Fruit fly (Drosophila melanogaster) whole organism, adult: ENCODE measurements around the gene porin.

ENCODE experiments used
- CG33017 ChIP-seq: fragments of 200-800 bp; sonication (Bioruptor generic); optimal IDR thresholded peaks from 2 replicates; lab custom pipeline; 2018; ENCODE audit warnings: missing biosample characterization, mild to moderate bottlenecking, missing genetic modification characterization, moderate library complexity
- bab1 ChIP-seq: fragments of 200-800 bp; sonication (Bioruptor generic); optimal IDR thresholded peaks from 3 replicates; lab custom pipeline; 2019; ENCODE audit warnings: missing biosample characterization, mild to moderate bottlenecking, missing genetic modification characterization, moderate library complexity
- kay ChIP-seq: fragments of 200-800 bp; sonication (Bioruptor generic); peaks from one replicate; lab custom pipeline; 2016; ENCODE audit warnings: missing biosample characterization, missing genetic modification characterization, borderline replicate concordance
- toe ChIP-seq: fragments of 200-800 bp; sonication (Bioruptor generic); optimal IDR thresholded peaks from 2 replicates; lab custom pipeline; 2016; ENCODE audit warnings: missing biosample characterization, missing genetic modification characterization

DNA sequence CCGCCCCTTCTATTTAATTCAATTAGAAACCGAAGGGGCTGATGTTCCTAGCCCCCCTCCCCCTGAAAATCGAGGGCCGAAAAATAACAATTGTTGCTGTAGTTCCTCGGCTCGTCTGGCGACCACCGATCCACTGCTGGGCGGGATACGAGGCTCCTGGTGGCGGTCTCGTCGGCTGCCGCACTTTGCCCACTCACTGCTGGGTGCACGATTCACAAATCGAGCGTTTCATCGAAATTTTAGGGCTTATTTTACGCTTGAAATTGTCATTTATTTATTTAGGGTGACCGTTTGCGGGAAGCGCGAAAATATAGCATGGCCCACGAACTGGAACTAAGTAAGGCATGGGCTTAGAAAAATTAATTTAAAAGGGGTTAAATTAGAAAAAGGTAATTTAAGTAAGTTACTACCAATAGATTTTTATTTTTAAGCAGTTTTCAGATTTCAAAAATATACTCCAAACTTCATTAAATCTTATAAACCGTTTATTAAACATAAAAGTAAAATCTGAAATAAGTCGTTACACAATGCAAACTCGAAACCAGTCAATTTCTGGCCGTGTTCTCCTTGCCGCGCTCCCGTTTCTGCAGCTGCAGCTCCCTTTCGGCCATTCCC lies 5.8 kb upstream of the porin start, which contains the start of gene Dnz1:
- TF ChIP-seq bab1 (GFP tag; lab: Kevin White, UChicago), result peak; percentile 30
- TF ChIP-seq CG33017 (tag; lab: Kevin White, UChicago), result peak; percentile 30
- peak; percentile 31 for TF ChIP-seq kay
- peak; percentile 12 for TF ChIP-seq toe (GFP tag; lab: Kevin White, UChicago)
